Worm (Caenorhabditis elegans) whole organism, L2 larva: Measurements from ENCODE around the gene F11E6.8.

Source experiments
- alr-1 ChIP-seq: fragments of 150-350 bp; optimal IDR thresholded peaks from 2 replicates; lab custom pipeline; 2014; ENCODE audit warnings: missing biosample characterization, missing genetic modification characterization
- aly-2 ChIP-seq: fragments of 150-350 bp; optimal IDR thresholded peaks from 2 replicates; lab custom pipeline; 2014; ENCODE audit warnings: missing biosample characterization, missing genetic modification characterization
- ama-1 ChIP-seq: fragments of 150-350 bp; optimal IDR thresholded peaks from 2 replicates; lab custom pipeline; 2018; ENCODE audit warnings: inconsistent platforms
- nhr-11 ChIP-seq: fragments of 150-350 bp; optimal IDR thresholded peaks from 2 replicates; lab custom pipeline; 2014; ENCODE audit warnings: missing biosample characterization, missing genetic modification characterization
- sem-4 ChIP-seq: fragments of 150-350 bp; optimal IDR thresholded peaks from 2 replicates; lab custom pipeline; 2014; ENCODE audit warnings: missing biosample characterization, missing genetic modification reagents, missing genetic modification characterization
- unc-55 ChIP-seq: fragments of 150-350 bp; sonication (generic microtip); optimal IDR thresholded peaks from 3 replicates; lab custom pipeline; 2014; ENCODE audit warnings: missing biosample characterization, missing genetic modification reagents, missing genetic modification characterization
- unc-62 ChIP-seq: fragments of 150-350 bp; optimal IDR thresholded peaks from 2 replicates; lab custom pipeline; 2014; ENCODE audit warnings: missing biosample characterization, missing genetic modification reagents, missing genetic modification characterization

DNA sequence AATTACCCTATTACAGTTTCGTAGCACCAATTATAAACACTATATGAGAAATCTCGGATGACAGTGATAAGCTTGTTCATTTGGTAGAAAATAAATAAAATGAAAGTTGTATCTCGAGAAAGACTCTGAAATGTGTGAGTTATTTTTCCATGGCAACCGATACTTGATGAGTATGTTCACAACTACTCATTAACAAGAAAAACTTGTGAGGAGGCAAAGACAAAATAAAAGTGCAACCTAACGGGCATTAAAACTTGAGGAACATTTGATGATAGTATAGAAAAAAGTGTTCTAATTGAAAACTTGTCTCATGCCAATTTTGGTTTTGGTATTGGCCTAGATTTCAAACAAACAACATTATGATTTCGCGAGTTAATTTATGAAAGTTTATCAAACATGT, 13.8 kb downstream of the F11E6.8 start, which contains the start of gene gcy-27:
- TF ChIP-seq unc-62 (GFP tag; lab: Kevin White, UChicago) (no peak), nhr-11 (no peak), alr-1 (tag; lab: Kevin White, UChicago) (no peak), sem-4 (tag; lab: Kevin White, UChicago) (no peak), aly-2 (no peak), ama-1 (lab: Kevin White, UChicago) (no peak), unc-55 (no peak)
